Fruit fly (Drosophila melanogaster) whole organism, embryonic: ENCODE results near the gene yl.

Source experiments
- ATbp ChIP-seq: fragments of 200-800 bp; sonication (Bioruptor generic); optimal IDR thresholded peaks from 2 replicates; lab custom pipeline; 2017; ENCODE audit warnings: missing biosample characterization, mild to moderate bottlenecking, missing genetic modification characterization, missing genetic modification reagents
- Adf1 ChIP-seq: fragments of 200-800 bp; sonication (Bioruptor generic); IDR thresholded peaks from 2 replicates; pipeline ENCODE4 v1.3.6; 2022; ENCODE audit warnings: missing biosample characterization, missing genetic modification characterization
- Aef1 ChIP-seq: fragments of 200-800 bp; sonication (Bioruptor generic); IDR thresholded peaks from 3 replicates; pipeline ENCODE4 v1.3.6; 2022; ENCODE audit warnings: missing biosample characterization, missing genetic modification characterization
- Atf-2 ChIP-seq: fragments of 200-800 bp; sonication (Bioruptor generic); optimal IDR thresholded peaks from 2 replicates; lab custom pipeline; 2016; ENCODE audit warnings: missing biosample characterization, missing genetic modification characterization
- Blimp-1 ChIP-seq: fragments of 200-800 bp; sonication (Bioruptor generic); optimal IDR thresholded peaks from 3 replicates; lab custom pipeline; 2018; ENCODE audit warnings: missing biosample characterization, missing genetic modification characterization, mild to moderate bottlenecking, moderate library complexity, missing genetic modification reagents
- CG10543 ChIP-seq: fragments of 200-800 bp; sonication (Bioruptor generic); optimal IDR thresholded peaks from 3 replicates; lab custom pipeline; 2017; ENCODE audit warnings: missing biosample characterization, mild to moderate bottlenecking, missing genetic modification characterization, moderate library complexity
- CG11085 ChIP-seq: fragments of 200-800 bp; sonication (Bioruptor generic); IDR thresholded peaks from 2 replicates; pipeline ENCODE4 v1.3.6; 2022; ENCODE audit warnings: missing biosample characterization, missing genetic modification characterization
- CG12236 ChIP-seq: fragments of 200-800 bp; sonication (Bioruptor generic); optimal IDR thresholded peaks from 2 replicates; lab custom pipeline; 2016; ENCODE audit warnings: missing biosample characterization, missing genetic modification characterization
- CG12299 ChIP-seq: fragments of 200-800 bp; sonication (Bioruptor generic); optimal IDR thresholded peaks from 2 replicates; lab custom pipeline; 2018; ENCODE audit warnings: missing biosample characterization, mild to moderate bottlenecking, missing genetic modification characterization
- CG12659 ChIP-seq: fragments of 200-800 bp; sonication (Bioruptor generic); optimal IDR thresholded peaks from 3 replicates; lab custom pipeline; 2017; ENCODE audit warnings: mild to moderate bottlenecking, missing biosample characterization, missing genetic modification reagents, missing genetic modification characterization
- CG14050 ChIP-seq: fragments of 200-800 bp; sonication (Bioruptor generic); IDR thresholded peaks from 3 replicates; pipeline ENCODE4 v1.3.6; 2022; ENCODE audit warnings: missing biosample characterization, missing genetic modification characterization
- CG14860 ChIP-seq: fragments of 200-800 bp; sonication (Bioruptor generic); IDR thresholded peaks from 3 replicates; pipeline ENCODE4 v1.3.6; 2022; ENCODE audit warnings: missing biosample characterization, missing genetic modification characterization; ENCODE audit not compliant: partially characterized antibody
- CG17328 ChIP-seq: fragments of 200-800 bp; sonication (Bioruptor generic); IDR thresholded peaks from 2 replicates; pipeline ENCODE4 v1.3.6; 2022; ENCODE audit warnings: missing biosample characterization, missing genetic modification characterization
- CG17912 ChIP-seq: fragments of 200-800 bp; sonication (Bioruptor generic); optimal IDR thresholded peaks from 2 replicates; lab custom pipeline; 2018; ENCODE audit warnings: missing biosample characterization, mild to moderate bottlenecking, missing genetic modification characterization
- CG18599 ChIP-seq: fragments of 200-800 bp; sonication (Bioruptor generic); optimal IDR thresholded peaks from 3 replicates; lab custom pipeline; 2017; ENCODE audit warnings: missing biosample characterization, missing genetic modification characterization, mild to moderate bottlenecking, moderate library complexity, missing genetic modification reagents
- CG18764 ChIP-seq: fragments of 200-800 bp; sonication (Bioruptor generic); optimal IDR thresholded peaks from 3 replicates; lab custom pipeline; 2016; ENCODE audit warnings: missing biosample characterization, missing genetic modification characterization
- CG4854 ChIP-seq: fragments of 200-800 bp; sonication (Bioruptor generic); optimal IDR thresholded peaks from 2 replicates; lab custom pipeline; 2016; ENCODE audit warnings: missing biosample characterization, missing genetic modification characterization, inconsistent platforms
- CG7928 ChIP-seq: fragments of 200-800 bp; sonication (Bioruptor generic); optimal IDR thresholded peaks from 2 replicates; lab custom pipeline; 2017; ENCODE audit warnings: missing biosample characterization, mild to moderate bottlenecking, missing genetic modification characterization
- Camta ChIP-seq: fragments of 200-800 bp; sonication (Bioruptor generic); optimal IDR thresholded peaks from 2 replicates; lab custom pipeline; 2016; ENCODE audit warnings: missing biosample characterization, missing genetic modification characterization
- D ChIP-seq, 2 experiments: fragments of 200-800 bp in 1 of 2; fragments of >200 bp in 1 of 2; sonication (Bioruptor generic) in 1 of 2; optimal IDR thresholded peaks; 2 replicates in 1 of 2; 3 replicates in 1 of 2; lab custom pipeline; 2017; ENCODE audit warnings: mild to moderate bottlenecking in 1 of 2, missing biosample characterization in 1 of 2, missing genetic modification characterization in 1 of 2, missing genetic modification reagents in 1 of 2
- Dbx ChIP-seq: fragments of 200-800 bp; sonication (Bioruptor generic); IDR thresholded peaks from 3 replicates; pipeline ENCODE4 v1.3.6; 2022; ENCODE audit warnings: missing biosample characterization, missing genetic modification characterization
- Elba2 ChIP-seq: fragments of 200-800 bp; sonication (Bioruptor generic); optimal IDR thresholded peaks from 3 replicates; lab custom pipeline; 2016; ENCODE audit warnings: missing biosample characterization, missing genetic modification characterization
- HHEX ChIP-seq: fragments of 200-800 bp; sonication (Bioruptor generic); optimal IDR thresholded peaks from 3 replicates; lab custom pipeline; 2017; ENCODE audit warnings: missing biosample characterization, mild to moderate bottlenecking, missing genetic modification characterization, missing genetic modification reagents
- Hmx ChIP-seq: fragments of 200-800 bp; sonication (Bioruptor generic); optimal IDR thresholded peaks from 2 replicates; lab custom pipeline; 2016; ENCODE audit warnings: missing biosample characterization, missing genetic modification characterization
- Lim3 ChIP-seq: fragments of 200-800 bp; sonication (Bioruptor generic); IDR thresholded peaks from 2 replicates; pipeline ENCODE4 v1.3.6; 2022; ENCODE audit warnings: missing biosample characterization, missing genetic modification characterization
- MBD-R2 ChIP-seq: fragments of 200-800 bp; sonication (Bioruptor generic); IDR thresholded peaks from 2 replicates; pipeline ENCODE4 v1.3.6; 2022; ENCODE audit warnings: missing biosample characterization, missing genetic modification characterization
- Max ChIP-seq: fragments of 200-800 bp; sonication (Bioruptor generic); optimal IDR thresholded peaks from 2 replicates; lab custom pipeline; 2016; ENCODE audit warnings: missing biosample characterization, mild to moderate bottlenecking, missing genetic modification characterization
- PHDP ChIP-seq: fragments of 200-800 bp; sonication (Bioruptor generic); optimal IDR thresholded peaks from 3 replicates; lab custom pipeline; 2018; ENCODE audit warnings: missing biosample characterization, mild to moderate bottlenecking, missing genetic modification characterization, moderate library complexity
- Ravus ChIP-seq: fragments of 200-800 bp; sonication (Bioruptor generic); IDR thresholded peaks from 2 replicates; pipeline ENCODE4 v1.3.6; 2022; ENCODE audit warnings: missing biosample characterization, missing genetic modification characterization
- Vsx1 ChIP-seq: fragments of 200-800 bp; sonication (Bioruptor generic); optimal IDR thresholded peaks from 2 replicates; lab custom pipeline; 2017; ENCODE audit warnings: missing biosample characterization, mild to moderate bottlenecking, missing genetic modification characterization, missing genetic modification reagents
- ara ChIP-seq: fragments of 200-800 bp; sonication (Bioruptor generic); IDR thresholded peaks from 2 replicates; pipeline ENCODE4 v1.3.6; 2022; ENCODE audit warnings: missing biosample characterization, missing genetic modification characterization
- ash1 ChIP-seq: fragments of 200-800 bp; sonication (Bioruptor generic); optimal IDR thresholded peaks from 2 replicates; lab custom pipeline; 2018; ENCODE audit warnings: missing biosample characterization, mild to moderate bottlenecking, missing genetic modification characterization
- az2 ChIP-seq: fragments of 200-800 bp; sonication (Bioruptor generic); optimal IDR thresholded peaks from 3 replicates; lab custom pipeline; 2016; ENCODE audit warnings: missing biosample characterization, missing genetic modification characterization
- btn ChIP-seq: fragments of 200-800 bp; sonication (Bioruptor generic); optimal IDR thresholded peaks from 2 replicates; lab custom pipeline; 2016; ENCODE audit warnings: missing biosample characterization, missing genetic modification characterization
- cas ChIP-seq: fragments of 200-800 bp; sonication (Bioruptor generic); IDR thresholded peaks from 2 replicates; pipeline ENCODE4 v1.3.6; 2022; ENCODE audit warnings: missing biosample characterization, missing genetic modification characterization
- cg ChIP-seq: fragments of 200-800 bp; sonication (Bioruptor generic); optimal IDR thresholded peaks from 3 replicates; lab custom pipeline; 2019; ENCODE audit warnings: missing biosample characterization, mild to moderate bottlenecking, missing genetic modification characterization, moderate library complexity
- crol ChIP-seq: fragments of 200-800 bp; sonication (Bioruptor generic); IDR thresholded peaks from 2 replicates; pipeline ENCODE4 v1.3.6; 2022; ENCODE audit warnings: missing biosample characterization, missing genetic modification characterization
- da ChIP-seq: fragments of 200-800 bp; sonication (Bioruptor generic); optimal IDR thresholded peaks from 2 replicates; lab custom pipeline; 2016; ENCODE audit warnings: missing biosample characterization, missing genetic modification characterization
- exex ChIP-seq: fragments of 200-800 bp; sonication (Bioruptor generic); optimal IDR thresholded peaks from 4 replicates; lab custom pipeline; 2018; ENCODE audit warnings: missing biosample characterization, mild to moderate bottlenecking, missing genetic modification characterization, moderate library complexity
- fd96Cb ChIP-seq: fragments of 200-800 bp; sonication (Bioruptor generic); optimal IDR thresholded peaks from 2 replicates; lab custom pipeline; 2018; ENCODE audit warnings: missing biosample characterization, mild to moderate bottlenecking, missing genetic modification characterization, moderate library complexity
- gcm2 ChIP-seq: fragments of 200-800 bp; sonication (Bioruptor generic); optimal IDR thresholded peaks from 2 replicates; lab custom pipeline; 2016; ENCODE audit warnings: missing biosample characterization, missing genetic modification characterization
- mld ChIP-seq: fragments of 200-800 bp; sonication (Bioruptor generic); IDR thresholded peaks from 3 replicates; pipeline ENCODE4 v1.3.6; 2022; ENCODE audit warnings: missing biosample characterization, missing genetic modification characterization; ENCODE audit not compliant: partially characterized antibody
- nom ChIP-seq: fragments of 200-800 bp; sonication (Bioruptor generic); optimal IDR thresholded peaks from 2 replicates; lab custom pipeline; 2017; ENCODE audit warnings: missing biosample characterization, missing genetic modification characterization, mild to moderate bottlenecking, moderate library complexity, missing genetic modification reagents
- ro ChIP-seq: fragments of 200-800 bp; sonication (Bioruptor generic); IDR thresholded peaks from 2 replicates; pipeline ENCODE4 v1.3.6; 2022; ENCODE audit warnings: missing biosample characterization, missing genetic modification characterization
- seq ChIP-seq: fragments of 200-800 bp; sonication (Bioruptor generic); IDR thresholded peaks from 2 replicates; pipeline ENCODE4 v1.3.6; 2022; ENCODE audit warnings: missing biosample characterization, missing genetic modification characterization
- slp2 ChIP-seq: fragments of 200-800 bp; sonication (Bioruptor generic); optimal IDR thresholded peaks from 2 replicates; lab custom pipeline; 2016; ENCODE audit warnings: missing biosample characterization, missing genetic modification characterization
- sqz ChIP-seq: fragments of 200-800 bp; sonication (Bioruptor generic); optimal IDR thresholded peaks from 3 replicates; lab custom pipeline; 2018; ENCODE audit warnings: missing biosample characterization, mild to moderate bottlenecking, missing genetic modification characterization
- sr ChIP-seq: fragments of 200-800 bp; sonication (Bioruptor generic); IDR thresholded peaks from 3 replicates; pipeline ENCODE4 v1.3.6; 2022; ENCODE audit warnings: missing biosample characterization, missing genetic modification characterization
- usp ChIP-seq: fragments of >200 bp; optimal IDR thresholded peaks from 2 replicates; lab custom pipeline; 2017; ENCODE audit warnings: missing biosample characterization, missing genetic modification characterization
- vnd ChIP-seq: fragments of 200-800 bp; sonication (Bioruptor generic); IDR thresholded peaks from 3 replicates; pipeline ENCODE4 v1.3.6; 2022; ENCODE audit warnings: missing biosample characterization, missing genetic modification characterization; ENCODE audit not compliant: partially characterized antibody

Gene yl

dm6 chrX:14169068-14169642 is 23.9 kb upstream of the yl start, which contains the start of gene CG12480:
TSS of gene CG12480 (plus strand) at chrX:14169592.
- TF ChIP-seq usp (GFP tag; lab: Kevin White, UChicago) (no peak), CG7928 (GFP tag; lab: Kevin White, UChicago) (peak; percentile 32), CG14050 (no peak), ash1 (GFP tag; lab: Kevin White, UChicago) (no peak), sqz (no peak), vnd (GFP tag; lab: Robert Waterston, UW) (no peak), fd96Cb (tag; lab: Kevin White, UChicago) (no peak), mld (GFP tag; lab: Robert Waterston, UW) (no peak), CG14860 (GFP tag; lab: Robert Waterston, UW) (no peak), seq (GFP tag; lab: Robert Waterston, UW) (no peak), CG18764 (no peak), D (optimal IDR thresholded peaks at IDR 0.05; lab: Kevin White, UChicago) (no peak), D (GFP tag; optimal IDR thresholded peaks at IDR 0.05; lab: Kevin White, UChicago) (no peak), Vsx1 (GFP tag; lab: Kevin White, UChicago) (no peak), CG17912 (GFP tag; lab: Kevin White, UChicago) (no peak), Aef1 (GFP tag; lab: Robert Waterston, UW) (no peak), gcm2 (GFP tag; lab: Kevin White, UChicago) (no peak), CG12659 (peak; percentile 16), CG12236 (GFP tag; lab: Kevin White, UChicago) (no peak), Lim3 (no peak), cg (GFP tag; lab: Kevin White, UChicago) (no peak), az2 (GFP tag; lab: Kevin White, UChicago) (no peak), ATbp (GFP tag; lab: Kevin White, UChicago) (no peak), HHEX (peak; percentile 46), CG17328 (no peak), btn (GFP tag; lab: Kevin White, UChicago) (no peak), CG18599 (GFP tag; lab: Kevin White, UChicago) (peak; percentile 70), exex (tag; lab: Kevin White, UChicago) (peak; percentile 6), ara (GFP tag; lab: Robert Waterston, UW) (no peak; the same call in 1 of the 2 replicates), Camta (GFP tag; lab: Kevin White, UChicago) (no peak), CG10543 (peak; percentile 6), Max (no peak), CG4854 (GFP tag; lab: Kevin White, UChicago) (no peak), CG12299 (tag; lab: Kevin White, UChicago) (no peak), PHDP (tag; lab: Kevin White, UChicago) (peak; percentile 55), CG11085 (GFP tag; lab: Robert Waterston, UW) (0 out of 2 replicates have a peak, but pooled peaks have one; percentile 25), Ravus (GFP tag; lab: Robert Waterston, UW) (no peak; the same call in 1 of the 2 replicates), Adf1 (GFP tag; lab: Robert Waterston, UW) (no peak; the same call in 1 of the 2 replicates), da (GFP tag; lab: Kevin White, UChicago) (no peak), Elba2 (no peak), slp2 (GFP tag; lab: Kevin White, UChicago) (no peak), cas (GFP tag; lab: Robert Waterston, UW) (peak; percentile 54; the same call in 1 of the 2 replicates), Blimp-1 (GFP tag; lab: Kevin White, UChicago) (no peak), MBD-R2 (GFP tag; lab: Robert Waterston, UW) (peak; percentile 32; the same call in 1 of the 2 replicates), crol (GFP tag; lab: Robert Waterston, UW) (no peak), Hmx (GFP tag; lab: Kevin White, UChicago) (no peak), nom (no peak), ro (GFP tag; lab: Robert Waterston, UW) (no peak), Dbx (GFP tag; lab: Robert Waterston, UW) (peak; percentile 68; the same call in 1 of the 3 replicates), Atf-2 (GFP tag; lab: Kevin White, UChicago) (no peak), sr (GFP tag; lab: Robert Waterston, UW) (no peak)
